Worm (Caenorhabditis elegans): ENCODE measurements around the gene nhr-32.

The nhr-32 gene

ce11 chrX:13264550-13264949 lies 12.8 kb downstream of the nhr-32 start (continued):
- no peak for TF ChIP-seq fos-1 (tag; optimal IDR thresholded peaks at IDR 0.05)

- TF ChIP-seq unc-62 (GFP tag; optimal IDR thresholded peaks at IDR 0.05) = no peak
- peak; percentile 26 for TF ChIP-seq nhr-23 (tag; optimal IDR thresholded peaks at IDR 0.05)
- no peak for TF ChIP-seq ZK546.5 (tag; optimal IDR thresholded peaks at IDR 0.05)
Measured at ce11 chrX:13267230-13267629, 15.5 kb downstream of the nhr-32 start, which contains the start of gene cyp-14A1. Gene cyp-14A1, minus strand, starts transcription at chrX:13267355.

ce11 chrX:13269586-13269985 lies 17.8 kb downstream of the nhr-32 start, which contains the start of gene cyp-14A2:
Gene cyp-14A2, minus strand, starts transcription at chrX:13269686.
- TF ChIP-seq unc-39 (tag; optimal IDR thresholded peaks at IDR 0.05) (no peak), elt-3 (tag; optimal IDR thresholded peaks at IDR 0.05) (no peak), sea-2 (GFP tag; optimal IDR thresholded peaks at IDR 0.05) (no peak), ceh-16 (tag; optimal IDR thresholded peaks at IDR 0.05) (no peak), lsy-12 (tag; optimal IDR thresholded peaks at IDR 0.05) (no peak), pqm-1 (tag; optimal IDR thresholded peaks at IDR 0.05) (no peak), fkh-10 (GFP tag; optimal IDR thresholded peaks at IDR 0.05) (no peak), zag-1 (tag; optimal IDR thresholded peaks at IDR 0.05) (no peak), snpc-4 (tag; optimal IDR thresholded peaks at IDR 0.05) (no peak), daf-12 (tag; optimal IDR thresholded peaks at IDR 0.05) (no peak), nhr-12 (tag; optimal IDR thresholded peaks at IDR 0.05) (no peak), fos-1 (tag; optimal IDR thresholded peaks at IDR 0.05) (no peak)

- TF ChIP-seq pqm-1 (tag; optimal IDR thresholded peaks at IDR 0.05) = no peak
- TF ChIP-seq aly-2 (tag; optimal IDR thresholded peaks at IDR 0.05) = no peak
- TF ChIP-seq elt-2 (tag; optimal IDR thresholded peaks at IDR 0.05) = no peak
- TF ChIP-seq ceh-82 (tag; optimal IDR thresholded peaks at IDR 0.05) = no peak
- no peak for TF ChIP-seq egl-27 (tag; optimal IDR thresholded peaks at IDR 0.05)
- no peak for TF ChIP-seq nfya-1 (tag; optimal IDR thresholded peaks at IDR 0.05; ENCODE audit: insufficient read depth)
- TF ChIP-seq lin-39 (tag; optimal IDR thresholded peaks at IDR 0.05) = no peak
- TF ChIP-seq ceh-16 (tag; optimal IDR thresholded peaks at IDR 0.05) = no peak
- TF ChIP-seq ceh-9 (tag; optimal IDR thresholded peaks at IDR 0.05) = no peak
- no peak for TF ChIP-seq nhr-77 (tag; optimal IDR thresholded peaks at IDR 0.05)
- no peak for TF ChIP-seq tbx-2 (tag; optimal IDR thresholded peaks at IDR 0.05)
- no peak for TF ChIP-seq nhr-28 (tag; optimal IDR thresholded peaks at IDR 0.05)
- no peak for TF ChIP-seq mml-1 (tag; optimal IDR thresholded peaks at IDR 0.05)
- no peak for TF ChIP-seq mdl-1 (tag; optimal IDR thresholded peaks at IDR 0.05)
- no peak for TF ChIP-seq skn-1 (tag; optimal IDR thresholded peaks at IDR 0.05)
- TF ChIP-seq lin-15B (tag; optimal IDR thresholded peaks at IDR 0.05) = no peak
Measured at ce11 chrX:13274102-13274501, 22.3 kb downstream of the nhr-32 start, which contains the start of gene cyp-14A3. Gene cyp-14A3, minus strand, starts transcription at chrX:13274202.

ce11 chrX:13278876-13279275 lies 27.1 kb downstream of the nhr-32 start, which contains the start of gene phf-33:
Gene phf-33, minus strand, starts transcription at chrX:13278976.
- TF ChIP-seq egl-5 (tag; optimal IDR thresholded peaks at IDR 0.05) = no peak

- TF ChIP-seq nhr-43 (tag; optimal IDR thresholded peaks at IDR 0.05; ENCODE audit: poor library complexity, severe bottlenecking) (peak; percentile 62), elt-2 (tag; optimal IDR thresholded peaks at IDR 0.05) (peak; percentile 16), ceh-16 (tag; optimal IDR thresholded peaks at IDR 0.05) (no peak)
Measured at ce11 chrX:13283462-13283861, 31.7 kb downstream of the nhr-32 start.

ce11 chrX:13284091-13284490 lies 32.3 kb downstream of the nhr-32 start, which contains the start of gene cyp-14A4:
Gene cyp-14A4, minus strand, starts transcription at chrX:13284197.
- TF ChIP-seq mml-1 (tag; optimal IDR thresholded peaks at IDR 0.05) = no peak
- TF ChIP-seq pqm-1 (tag; optimal IDR thresholded peaks at IDR 0.05) = no peak
- no peak for TF ChIP-seq ztf-4 (tag; optimal IDR thresholded peaks at IDR 0.05)
- TF ChIP-seq nhr-11 (tag; optimal IDR thresholded peaks at IDR 0.05) = no peak
- TF ChIP-seq egl-5 (tag; optimal IDR thresholded peaks at IDR 0.05) = no peak
- TF ChIP-seq nhr-43 (tag; optimal IDR thresholded peaks at IDR 0.05; ENCODE audit: poor library complexity, severe bottlenecking) = no peak
- no peak for TF ChIP-seq aly-2 (tag; optimal IDR thresholded peaks at IDR 0.05)
- no peak for TF ChIP-seq nhr-25 (tag; optimal IDR thresholded peaks at IDR 0.05)
- no peak for TF ChIP-seq nhr-76 (tag; optimal IDR thresholded peaks at IDR 0.05)
- no peak for TF ChIP-seq skn-1 (tag; optimal IDR thresholded peaks at IDR 0.05)
- no peak for TF ChIP-seq tbx-2 (tag; optimal IDR thresholded peaks at IDR 0.05)
- no peak for TF ChIP-seq R02D3.7 (tag; optimal IDR thresholded peaks at IDR 0.05)
